Worm (Caenorhabditis elegans): ENCODE results near the gene clp-10.

Gene clp-10

ce11 chrIII:14671-15070 is 23.3 kb downstream of the clp-10 start, which contains the start of gene nhr-80 (continued):
- TF ChIP-seq snu-23 (GFP tag; optimal IDR thresholded peaks at IDR 0.05) (peak; percentile 34), elt-3 (tag; optimal IDR thresholded peaks at IDR 0.05) (peak; percentile 33 to 92 (median 82)), lin-39 (tag; optimal IDR thresholded peaks at IDR 0.05) (no peak), lin-14 (GFP tag; optimal IDR thresholded peaks at IDR 0.05) (no peak), unc-98 (GFP tag; IDR thresholded peaks at IDR 0.05) (no peak), ceh-90 (tag; optimal IDR thresholded peaks at IDR 0.05) (no peak)

- no peak for TF ChIP-seq isw-1 (GFP tag; IDR thresholded peaks at IDR 0.05)
- no peak for TF ChIP-seq C04F5.9 (tag; optimal IDR thresholded peaks at IDR 0.05)
- no peak for TF ChIP-seq ceh-88 (GFP tag; IDR thresholded peaks at IDR 0.05)
- no peak for TF ChIP-seq tlp-1 (tag; optimal IDR thresholded peaks at IDR 0.05)
- TF ChIP-seq ets-5 (GFP tag; IDR thresholded peaks at IDR 0.05), result no peak
- no peak for TF ChIP-seq efl-1 (optimal IDR thresholded peaks at IDR 0.05)
- TF ChIP-seq efl-1 (GFP tag; optimal IDR thresholded peaks at IDR 0.05 in 1 of 2), result no peak
- no peak for TF ChIP-seq pqm-1 (tag; optimal IDR thresholded peaks at IDR 0.05)
- no peak for TF ChIP-seq nhr-77 (tag; optimal IDR thresholded peaks at IDR 0.05)
- no peak for TF ChIP-seq grh-1 (GFP tag; IDR thresholded peaks at IDR 0.05)
- TF ChIP-seq sptf-1 (tag; optimal IDR thresholded peaks at IDR 0.05), result no peak
- no peak for TF ChIP-seq nhr-12 (tag; optimal IDR thresholded peaks at IDR 0.05)
Measured at ce11 chrIII:14175-14574, 23.8 kb downstream of the clp-10 start.

- TF ChIP-seq elt-2 (tag; optimal IDR thresholded peaks at IDR 0.05) (peak; percentile 21), unc-130 (tag; optimal IDR thresholded peaks at IDR 0.05) (no peak), aha-1 (tag; optimal IDR thresholded peaks at IDR 0.05) (no peak)
Measured at ce11 chrIII:2919-3371, 35.1 kb downstream of the clp-10 start, which contains the start of the genes fbxa-6, cTel54X.2 and npr-30. fbxa-6 (minus strand) TSS chrIII:3097. cTel54X.2 (plus strand) TSS chrIII:3278. npr-30 (plus strand) TSS chrIII:3321.

Measured in whole organism, L1 larva.